Worm (Caenorhabditis elegans): Measurements from ENCODE around the gene rnp-7.

The rnp-7 gene

ce11 chrIII:7166664-7167567 lies 6.0 kb upstream of the rnp-7 start (continued):
- TF ChIP-seq elt-2 (tag; optimal IDR thresholded peaks at IDR 0.05) (peak; percentile 12), pag-3 (tag; optimal IDR thresholded peaks at IDR 0.05; ENCODE audit: borderline replicate concordance, insufficient read depth) (no peak)

ce11 chrIII:7165816-7166229 lies 4.9 kb upstream of the rnp-7 start:
- TF ChIP-seq isw-1 (GFP tag; IDR thresholded peaks at IDR 0.05) (peak; percentile 17; the same call in 1 of the 2 replicates), nhr-71 (tag; optimal IDR thresholded peaks at IDR 0.05) (peak; percentile 43), zip-4 (GFP tag; optimal IDR thresholded peaks at IDR 0.05) (peak; percentile 5), mdl-1 (tag; optimal IDR thresholded peaks at IDR 0.05) (peak in 1 of 2 experiments; percentile 11), nhr-90 (tag; optimal IDR thresholded peaks at IDR 0.05; ENCODE audit: poor library complexity) (peak; percentile 17), Y116A8C.19 (tag; optimal IDR thresholded peaks at IDR 0.05; ENCODE audit: borderline replicate concordance) (no peak), ceh-90 (tag; optimal IDR thresholded peaks at IDR 0.05) (no peak), swsn-7 (tag; optimal IDR thresholded peaks at IDR 0.05) (peak; percentile 3), sox-4 (tag; optimal IDR thresholded peaks at IDR 0.05) (no peak), lsy-2 (tag; optimal IDR thresholded peaks at IDR 0.05) (peak in 1 of 2 experiments; percentile 47), lin-14 (GFP tag; optimal IDR thresholded peaks at IDR 0.05) (peak; percentile 68), mep-1 (tag; optimal IDR thresholded peaks at IDR 0.05) (peak; percentile 45), snu-23 (GFP tag; optimal IDR thresholded peaks at IDR 0.05) (no peak), elt-2 (tag; optimal IDR thresholded peaks at IDR 0.05) (peak; percentile 83), lin-15B (tag; optimal IDR thresholded peaks at IDR 0.05) (peak; percentile 26), lin-13 (GFP tag; optimal IDR thresholded peaks at IDR 0.05) (no peak), efl-1 (optimal IDR thresholded peaks at IDR 0.05) (peak; percentile 37 to 54), efl-1 (GFP tag; optimal IDR thresholded peaks at IDR 0.05 in 1 of 2) (peak; percentile 62 to 92), dpl-1 (GFP tag; optimal IDR thresholded peaks at IDR 0.05) (peak; percentile 39 to 66 (median 52)), lin-35 (GFP tag; optimal IDR thresholded peaks at IDR 0.05) (peak; percentile 60 to 77), nhr-47 (tag; optimal IDR thresholded peaks at IDR 0.05) (no peak), nhr-20 (tag; optimal IDR thresholded peaks at IDR 0.05) (peak; percentile 16), skn-1 (tag; optimal IDR thresholded peaks at IDR 0.05) (peak; percentile 82), jun-1 (tag; optimal IDR thresholded peaks at IDR 0.05) (peak; percentile 10), blmp-1 (tag; optimal IDR thresholded peaks at IDR 0.05) (peak; percentile 53), xbp-1 (tag; optimal IDR thresholded peaks at IDR 0.05) (peak; percentile 77), ceh-82 (tag; optimal IDR thresholded peaks at IDR 0.05) (peak in 1 of 3 experiments; percentile 57), egl-27 (tag; optimal IDR thresholded peaks at IDR 0.05) (peak in 1 of 2 experiments; percentile 23), fkh-8 (tag; optimal IDR thresholded peaks at IDR 0.05) (peak; percentile 3), tbx-2 (tag; optimal IDR thresholded peaks at IDR 0.05) (no peak)

- TF ChIP-seq aha-1 (tag; optimal IDR thresholded peaks at IDR 0.05), result no peak
- no peak for TF ChIP-seq nhr-19 (GFP tag; conservative IDR thresholded peaks at IDR 0.05)
- TF ChIP-seq nhr-90 (tag; optimal IDR thresholded peaks at IDR 0.05; ENCODE audit: poor library complexity), result no peak
- TF ChIP-seq elt-3 (tag; optimal IDR thresholded peaks at IDR 0.05), result no peak
- no peak for TF ChIP-seq ama-1 (optimal IDR thresholded peaks at IDR 0.05)
- no peak for TF ChIP-seq zag-1 (tag; optimal IDR thresholded peaks at IDR 0.05)
- no peak for TF ChIP-seq ceh-63 (GFP tag; optimal IDR thresholded peaks at IDR 0.05)
- TF ChIP-seq lin-39 (tag; optimal IDR thresholded peaks at IDR 0.05), result no peak
- no peak for TF ChIP-seq sox-4 (tag; optimal IDR thresholded peaks at IDR 0.05)
These were observed 4.3 kb upstream of the rnp-7 start for ce11 chrIII:7165276-7165675.
